Fruit fly (Drosophila melanogaster): ENCODE measurements around the gene Qtzl.
"Not testable (repeated sequence)": the region's sequence is repeated elsewhere in the genome, so short reads cannot be mapped to it uniquely, and the experiment has no call there.

Qtzl gene

DNA sequence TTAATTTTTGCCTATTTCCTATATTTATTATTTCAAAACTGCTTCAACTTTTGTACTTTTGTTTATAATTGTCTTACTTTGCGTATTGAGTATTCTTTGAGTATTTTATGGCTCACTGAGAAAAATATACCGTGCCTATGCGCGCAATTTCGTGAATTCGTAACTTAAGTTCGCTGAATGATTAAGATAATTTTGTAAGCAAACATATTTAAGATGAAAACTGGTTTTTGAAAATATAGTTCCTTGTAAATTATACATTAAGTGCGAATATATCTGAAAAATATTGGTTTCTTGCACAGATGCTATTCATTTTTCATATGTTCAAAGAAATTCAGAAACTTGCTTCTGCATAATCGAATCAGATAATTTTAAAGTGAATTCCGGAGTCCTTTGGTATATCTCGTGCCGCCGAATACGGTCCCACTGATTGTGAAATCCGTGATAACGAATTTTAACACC, at the start of gene Qtzl, which contains the start of gene CG18789:
Gene Qtzl, plus strand, starts transcription at position 409 of the 459 bp plus-strand sequence.
Gene CG18789, minus strand, starts transcription at position 101 of the 459 bp plus-strand sequence.
- not testable (repeated sequence) for TF ChIP-seq noc (tag; optimal IDR thresholded peaks at IDR 0.05)

DNA sequence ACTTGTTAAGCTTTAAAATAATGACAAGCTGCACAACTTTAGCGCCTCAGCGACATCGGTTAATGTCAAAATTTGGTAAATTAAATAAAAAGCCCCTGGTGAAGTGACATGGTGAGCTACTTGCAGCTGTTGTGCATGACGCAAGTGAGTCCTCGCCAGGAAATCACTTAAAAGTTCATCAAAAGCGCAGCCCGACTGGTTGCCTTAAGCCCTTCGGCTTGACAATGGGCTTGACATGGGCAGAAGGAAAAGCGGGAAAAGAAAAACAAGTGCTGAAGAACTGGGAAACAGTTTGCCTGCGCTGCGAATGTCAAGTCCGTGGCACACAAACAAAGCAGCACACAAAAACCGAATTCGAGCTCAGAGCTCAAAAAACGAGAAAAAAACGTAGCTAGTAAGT, 47.9 kb upstream of the Qtzl start, which contains the start of gene CG16964:
Gene CG16964, plus strand, starts transcription at position 301 of the 400 bp plus-strand sequence.
- no peak for TF ChIP-seq noc (tag; optimal IDR thresholded peaks at IDR 0.05)

DNA sequence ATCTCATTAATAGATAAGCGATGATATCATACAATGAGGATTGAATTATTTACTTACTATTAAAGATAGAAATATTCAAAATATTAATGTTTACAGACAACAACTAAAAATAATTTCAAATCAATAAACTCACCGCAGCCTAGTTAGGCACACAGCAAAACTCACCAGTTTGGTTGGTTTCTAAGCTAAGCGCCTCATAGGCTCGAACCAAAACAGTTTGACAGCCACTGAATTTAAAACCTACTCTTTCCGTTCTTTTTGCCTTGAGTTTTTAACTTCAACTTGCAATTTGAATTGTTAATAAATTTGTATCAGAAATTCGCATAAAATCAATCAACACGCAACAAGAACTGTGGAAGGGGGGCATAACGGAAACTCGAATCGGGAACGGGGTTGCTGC, 47.1 kb upstream of the Qtzl start:
- no peak for TF ChIP-seq noc (tag; optimal IDR thresholded peaks at IDR 0.05)

DNA sequence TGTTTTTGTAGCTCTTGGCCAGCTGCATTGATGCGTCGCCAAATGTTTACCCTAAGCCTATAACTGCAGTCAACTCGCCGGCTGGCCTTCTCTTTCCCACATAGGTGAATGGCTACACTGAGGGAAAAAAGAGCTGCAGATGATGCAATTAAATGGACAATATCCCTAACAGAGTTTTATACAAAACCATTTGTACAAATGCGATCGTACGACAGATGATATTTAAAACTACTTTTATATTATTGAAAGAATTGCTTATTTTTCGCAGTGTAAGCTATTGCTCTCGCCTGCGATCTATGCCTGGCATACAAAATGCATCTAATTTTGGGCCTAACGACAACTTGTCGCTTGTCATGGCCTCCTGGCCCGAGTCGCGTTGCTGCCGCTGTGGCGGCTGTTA, 45.6 kb upstream of the Qtzl start:
- TF ChIP-seq noc (tag; optimal IDR thresholded peaks at IDR 0.05) = no peak

DNA sequence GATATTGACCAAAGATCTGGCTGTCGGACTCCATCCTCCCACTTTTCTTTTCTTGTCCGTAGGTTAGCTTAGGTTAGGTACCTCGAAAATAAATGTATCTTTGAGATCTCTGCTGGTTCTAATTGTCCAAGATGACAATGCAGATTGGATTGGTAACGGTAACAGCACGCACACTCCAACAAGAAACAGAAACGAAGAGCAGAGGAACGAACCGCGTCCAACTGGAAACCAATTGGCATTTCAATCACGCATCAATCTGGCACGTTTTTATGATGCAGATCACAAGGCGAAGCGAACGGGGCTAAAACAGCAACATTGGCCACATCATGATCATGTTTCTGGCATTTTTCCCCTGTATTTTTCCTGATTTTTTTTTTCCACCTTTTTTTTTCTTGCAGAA, 39.7 kb upstream of the Qtzl start:
- no peak for TF ChIP-seq noc (tag; optimal IDR thresholded peaks at IDR 0.05)

DNA sequence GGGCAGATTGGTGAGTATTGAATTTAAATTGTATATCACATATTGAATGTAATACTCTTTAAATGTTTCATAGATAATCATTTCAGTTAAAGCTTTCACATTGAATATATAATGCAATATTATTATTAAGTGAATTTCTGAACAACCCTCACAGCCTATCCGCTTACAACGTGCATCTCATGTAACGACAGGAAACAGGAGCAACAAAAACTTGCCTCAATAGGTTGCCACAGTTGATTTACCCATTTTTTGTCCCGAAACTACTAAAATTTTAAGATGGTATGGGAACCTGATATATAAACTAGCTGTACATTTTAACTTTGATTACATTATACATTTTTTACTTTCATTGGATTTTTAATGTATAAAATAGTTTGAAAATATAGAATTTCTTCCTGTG, 36.8 kb upstream of the Qtzl start:
- no peak for TF ChIP-seq noc (tag; optimal IDR thresholded peaks at IDR 0.05)

DNA sequence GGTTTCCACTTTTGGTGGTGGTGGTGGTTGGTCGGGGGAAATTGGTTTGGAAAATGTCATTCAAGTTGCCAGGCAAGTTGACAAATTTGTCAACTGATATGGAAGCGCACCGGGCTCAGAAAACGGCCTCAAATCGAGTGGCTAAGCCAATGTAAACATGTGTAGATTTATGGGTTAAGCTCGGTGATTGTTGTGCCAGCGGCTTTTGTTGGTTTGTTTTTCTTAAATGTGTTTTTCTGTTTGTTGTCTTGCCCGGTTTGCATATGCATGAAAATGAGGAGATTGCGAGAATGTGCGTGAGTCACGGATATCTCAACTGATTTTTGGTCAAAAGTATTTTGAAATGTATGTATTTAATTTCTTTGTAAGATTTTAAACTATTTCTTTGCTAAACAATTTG, 34.6 kb upstream of the Qtzl start:
- no peak for TF ChIP-seq noc (tag; optimal IDR thresholded peaks at IDR 0.05)

DNA sequence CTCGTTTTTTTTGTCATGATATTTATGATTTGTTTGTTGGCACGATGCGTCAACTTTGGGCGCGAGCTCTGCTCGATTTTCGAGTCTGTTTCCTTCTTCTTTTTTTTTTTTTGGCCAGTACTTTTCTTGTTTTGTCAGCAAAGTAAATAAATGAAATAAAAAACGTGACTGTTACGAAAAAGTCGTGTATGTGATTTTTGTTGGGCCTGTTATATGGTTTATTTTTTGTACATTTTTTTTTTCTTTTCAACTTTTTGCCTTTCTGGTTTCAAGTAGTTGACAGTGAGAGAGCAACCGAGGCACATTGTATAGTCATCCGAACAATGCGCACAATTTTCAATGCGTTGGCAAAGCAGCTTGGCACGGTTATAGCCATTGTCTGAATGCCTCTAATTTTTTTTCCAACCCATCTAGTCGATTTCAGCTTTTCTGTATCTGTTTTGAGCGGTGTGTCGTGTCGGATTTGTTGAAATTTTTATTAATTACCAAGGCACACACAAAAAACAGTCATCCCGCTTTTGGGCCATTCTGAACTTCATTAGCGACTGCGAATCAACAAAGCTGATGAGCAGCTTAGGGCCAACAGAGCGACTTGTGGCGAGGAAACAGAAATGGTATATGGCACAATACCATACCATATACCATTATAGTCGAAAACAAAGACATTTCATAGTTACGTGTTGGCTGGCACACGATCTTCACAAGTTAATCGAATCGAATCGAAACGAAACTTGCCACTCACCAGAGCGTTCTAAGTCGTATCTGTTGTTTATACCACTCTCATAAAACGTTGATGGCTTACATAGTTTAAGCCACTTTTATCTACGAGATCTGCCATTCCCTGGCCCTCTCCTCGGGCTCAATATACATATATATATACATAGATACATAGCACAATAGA, 31.9 kb upstream of the Qtzl start:
- TF ChIP-seq noc (tag; optimal IDR thresholded peaks at IDR 0.05) = no peak

DNA sequence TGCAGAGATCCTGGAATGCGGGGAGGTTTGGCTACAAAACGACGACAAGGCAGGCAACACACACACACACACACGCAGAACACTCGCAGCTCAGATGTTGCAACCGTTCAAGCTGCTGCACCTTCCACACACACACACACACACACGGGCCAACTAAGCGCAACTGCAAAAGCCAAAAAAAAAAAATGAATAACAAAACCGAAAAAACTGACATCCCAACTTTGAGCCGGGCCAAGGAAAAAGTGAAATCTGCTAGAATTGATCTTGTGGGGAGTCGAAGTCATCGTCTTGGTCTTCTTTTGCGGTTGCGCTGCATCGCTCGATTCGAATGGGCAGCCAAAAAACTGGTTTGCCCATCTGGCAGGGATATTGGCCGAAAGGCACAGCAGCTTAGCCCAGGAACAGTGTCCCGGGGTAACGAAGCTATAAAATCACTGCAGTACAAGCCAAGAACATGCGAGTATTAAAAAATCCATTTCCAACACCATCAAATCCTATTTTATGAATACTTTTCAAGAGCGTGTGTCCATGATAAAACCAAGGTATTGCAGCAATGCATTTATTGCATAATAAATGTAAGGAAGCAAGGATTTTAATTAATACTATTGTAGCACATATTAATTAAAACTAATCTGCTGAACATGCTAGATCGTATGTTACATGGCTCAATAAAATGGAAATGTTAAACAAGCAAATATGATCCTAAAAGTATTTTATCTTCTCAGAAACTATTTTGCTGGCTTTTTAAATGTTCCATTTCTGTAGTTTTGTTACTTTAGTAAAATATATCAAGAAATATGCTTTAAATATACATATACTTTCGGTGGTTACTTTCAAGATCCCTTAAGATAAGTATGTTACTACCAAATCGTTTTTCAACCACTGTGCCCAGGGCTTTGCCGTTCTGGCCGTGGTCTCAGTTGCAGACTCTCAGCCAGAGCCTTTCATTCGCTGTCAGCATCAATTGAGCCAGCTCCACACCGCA, 29.6 kb upstream of the Qtzl start:
- no peak for TF ChIP-seq noc (tag; optimal IDR thresholded peaks at IDR 0.05)

DNA sequence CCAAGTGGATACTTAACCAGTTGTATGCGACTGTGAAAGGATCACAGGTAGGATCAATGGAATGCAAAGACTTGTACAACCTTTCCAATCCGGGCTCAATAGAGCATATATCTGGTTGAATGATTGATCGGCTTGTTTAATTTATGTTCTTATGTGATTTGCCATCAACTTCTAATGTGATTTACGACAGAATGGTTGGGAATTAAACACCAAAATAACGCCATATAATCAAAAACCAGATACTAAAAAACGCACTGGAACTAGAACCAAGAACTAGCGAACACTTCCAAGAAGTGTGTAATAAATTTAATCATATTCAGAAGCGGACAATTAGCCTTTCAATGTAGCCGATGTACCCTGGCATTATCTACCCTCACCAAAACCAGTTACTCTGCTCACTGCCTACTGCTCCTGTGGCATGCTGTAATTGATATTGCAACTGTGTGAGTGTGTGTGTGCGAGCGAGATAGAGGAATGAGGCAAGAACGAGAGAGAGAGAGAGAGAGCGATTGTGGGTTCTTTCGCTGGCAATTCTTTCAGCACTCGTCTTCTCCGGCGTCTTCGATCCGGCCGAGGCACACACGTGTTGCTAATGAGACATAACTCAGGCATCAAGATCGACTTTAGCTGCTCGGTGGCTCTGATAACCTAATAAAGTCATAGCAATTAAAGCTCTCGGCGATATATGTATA, 26.8 kb upstream of the Qtzl start:
- no peak for TF ChIP-seq noc (tag; optimal IDR thresholded peaks at IDR 0.05)

DNA sequence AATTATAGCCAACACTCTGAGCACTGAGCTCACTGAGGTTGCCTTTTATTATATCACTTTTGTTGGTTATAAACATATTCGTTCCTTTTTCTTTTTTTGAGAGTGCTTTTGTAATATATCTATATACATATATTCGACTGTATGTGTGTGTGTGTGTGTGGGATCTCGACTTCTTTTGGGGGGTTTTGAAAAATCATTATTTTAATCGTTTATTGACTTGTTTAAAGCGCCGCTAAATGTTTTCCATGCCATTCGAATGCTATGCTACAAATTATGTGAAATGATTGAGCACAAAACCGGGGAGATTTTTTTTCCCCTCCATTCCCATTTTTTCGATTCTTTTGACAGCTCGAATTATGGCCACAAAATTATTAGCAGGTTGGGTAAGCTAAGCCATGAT, 26.1 kb upstream of the Qtzl start:
- TF ChIP-seq noc (tag; optimal IDR thresholded peaks at IDR 0.05) = no peak

DNA sequence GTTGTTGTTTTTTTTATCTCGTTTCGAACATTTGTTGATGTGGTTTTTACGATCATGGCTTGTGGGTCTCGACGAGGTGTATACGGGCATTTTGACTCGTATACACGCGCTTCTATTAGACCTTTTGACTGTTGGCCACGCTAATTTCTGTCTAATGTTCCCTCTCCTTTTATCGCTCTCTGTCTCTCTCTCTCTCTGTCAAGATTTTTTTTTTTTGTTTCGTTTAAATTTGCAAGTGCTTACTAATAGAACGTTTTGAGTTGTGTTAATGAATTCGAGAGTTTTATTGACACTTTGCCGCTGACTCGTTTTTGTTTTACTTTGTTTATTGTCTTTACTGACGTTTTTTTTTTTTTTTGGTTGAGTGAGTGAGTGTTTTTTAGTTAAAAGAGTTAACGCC, 25.2 kb upstream of the Qtzl start:
- TF ChIP-seq noc (tag; optimal IDR thresholded peaks at IDR 0.05) = no peak

DNA sequence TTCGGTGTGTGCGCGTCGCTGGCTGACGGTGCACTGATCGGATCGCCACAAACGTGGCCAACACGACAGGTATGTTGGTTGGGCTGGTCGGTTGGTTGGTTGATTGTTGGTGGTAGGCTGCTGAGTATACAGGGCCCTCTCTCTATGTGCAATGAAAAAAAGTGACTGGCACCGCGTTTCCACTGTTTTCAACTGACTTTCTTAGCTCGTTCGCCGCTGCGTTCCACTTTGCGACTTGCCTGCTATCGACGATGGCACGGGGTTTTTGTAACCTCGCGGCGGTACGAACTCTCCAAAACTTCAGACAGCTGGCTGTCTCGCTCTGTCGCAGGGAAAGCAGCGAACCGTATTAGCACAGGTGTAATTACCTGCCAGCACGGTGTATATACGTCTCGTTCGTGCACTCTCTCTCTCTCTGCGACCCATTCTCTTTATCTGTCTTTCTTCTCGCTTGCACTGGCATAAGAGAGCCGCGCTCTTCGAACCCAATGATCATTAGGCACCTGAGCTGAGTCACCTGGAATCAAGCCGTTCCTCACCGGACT, 24.6 kb upstream of the Qtzl start:
- TF ChIP-seq noc (tag; optimal IDR thresholded peaks at IDR 0.05) = peak; percentile 63

DNA sequence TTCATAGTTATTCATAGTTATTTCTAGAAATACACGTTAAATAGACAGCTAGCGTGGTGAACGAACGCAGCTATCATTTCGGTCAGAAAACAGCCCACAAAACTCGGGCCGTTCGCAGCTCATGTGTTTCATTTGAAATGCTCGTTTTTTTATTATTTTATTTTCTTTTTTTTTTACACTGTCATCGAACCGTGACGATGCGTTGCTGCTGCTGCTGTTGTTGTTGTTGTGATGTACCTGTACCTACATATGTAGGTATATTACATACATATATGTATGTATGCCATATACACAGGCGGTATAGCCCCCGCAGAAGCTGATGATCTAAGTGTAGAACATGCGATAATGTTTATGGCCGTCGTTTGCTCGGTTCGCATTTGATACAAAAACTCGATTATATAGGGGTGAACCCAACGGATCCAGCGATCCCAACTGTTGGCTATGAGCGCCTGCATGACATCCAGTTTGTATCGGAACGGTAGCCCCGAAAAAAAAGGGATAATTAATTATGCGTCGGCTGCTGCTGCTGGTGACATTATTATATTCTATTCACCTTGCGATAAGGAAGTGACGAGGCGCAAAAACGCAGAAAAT, 22.3 kb upstream of the Qtzl start:
- no peak for TF ChIP-seq noc (tag; optimal IDR thresholded peaks at IDR 0.05)

DNA sequence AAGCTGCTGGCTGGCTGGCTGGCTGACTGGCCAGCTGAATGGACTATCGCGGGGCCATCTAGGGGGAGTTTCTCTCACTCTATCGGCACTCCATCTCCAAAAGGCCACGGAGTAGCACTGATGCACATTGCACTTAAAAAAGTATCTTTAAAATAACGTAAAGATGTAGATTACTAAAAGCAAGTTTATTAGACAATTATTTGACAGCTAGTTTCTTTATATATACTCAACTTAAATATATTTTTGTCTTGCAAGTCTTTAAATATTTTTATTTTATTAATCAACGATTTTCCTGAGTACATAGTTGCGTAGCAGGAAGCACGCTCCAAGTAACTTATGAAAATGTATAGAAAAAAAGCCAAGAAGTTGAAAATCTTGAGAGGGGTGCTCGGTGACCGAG, 18.6 kb upstream of the Qtzl start:
- no peak for TF ChIP-seq noc (tag; optimal IDR thresholded peaks at IDR 0.05)
